Worm (Caenorhabditis elegans) whole organism, late embryonic: ENCODE measurements around the gene K02E11.5.

Experiments used
- C08G9.2 ChIP-seq: sonication (generic microtip); optimal IDR thresholded peaks from 2 replicates; lab custom pipeline; 2016; ENCODE audit warnings: mild to moderate bottlenecking, missing genetic modification characterization, moderate library complexity, missing compliant biosample characterization
- C38D4.7 ChIP-seq: fragments of 200-800 bp; sonication (Bioruptor generic); optimal IDR thresholded peaks from 2 replicates; lab custom pipeline; 2018; ENCODE audit warnings: mild to moderate bottlenecking, missing genetic modification characterization, moderate library complexity, missing compliant biosample characterization
- F13H6.1 ChIP-seq: sonication (generic microtip); optimal IDR thresholded peaks from 2 replicates; lab custom pipeline; 2016; ENCODE audit warnings: missing genetic modification characterization, missing compliant biosample characterization
- K02D7.2 ChIP-seq: sonication (generic microtip); optimal IDR thresholded peaks from 2 replicates; lab custom pipeline; 2017; ENCODE audit warnings: mild to moderate bottlenecking, missing genetic modification characterization, missing compliant biosample characterization
- T23F11.4 ChIP-seq: fragments of 200-800 bp; sonication (Bioruptor generic); optimal IDR thresholded peaks from 2 replicates; lab custom pipeline; 2018; ENCODE audit warnings: mild to moderate bottlenecking, missing genetic modification characterization, missing compliant biosample characterization
- ahr-1 ChIP-seq: sonication (generic microtip); optimal IDR thresholded peaks from 2 replicates; lab custom pipeline; 2016; ENCODE audit warnings: missing genetic modification characterization, missing compliant biosample characterization
- ceh-14 ChIP-seq: sonication (generic microtip); optimal IDR thresholded peaks from 2 replicates; lab custom pipeline; 2016; ENCODE audit warnings: missing genotype, missing genetic modification characterization, missing compliant biosample characterization
- ceh-19 ChIP-seq: fragments of 200-800 bp; sonication (Bioruptor generic); optimal IDR thresholded peaks from 2 replicates; lab custom pipeline; 2018; ENCODE audit warnings: mild to moderate bottlenecking, missing genetic modification characterization, missing compliant biosample characterization
- ceh-24 ChIP-seq: sonication (generic microtip); optimal IDR thresholded peaks from 2 replicates; lab custom pipeline; 2016; ENCODE audit warnings: mild to moderate bottlenecking, missing genetic modification characterization, missing compliant biosample characterization
- ceh-31 ChIP-seq: sonication (generic microtip); optimal IDR thresholded peaks from 2 replicates; lab custom pipeline; 2016; ENCODE audit warnings: missing genetic modification characterization, missing compliant biosample characterization
- ceh-45 ChIP-seq: fragments of 200-800 bp; sonication (Bioruptor generic); IDR thresholded peaks from 2 replicates; pipeline ENCODE4 v1.3.6; 2022; ENCODE audit warnings: missing genetic modification reagents, missing genetic modification characterization, missing compliant biosample characterization
- ceh-6 ChIP-seq: fragments of 200-800 bp; sonication (Bioruptor generic); optimal IDR thresholded peaks from 2 replicates; lab custom pipeline; 2018; ENCODE audit warnings: mild to moderate bottlenecking, missing genetic modification characterization, missing compliant biosample characterization
- ceh-9 ChIP-seq: sonication (generic microtip); optimal IDR thresholded peaks from 2 replicates; lab custom pipeline; 2016; ENCODE audit warnings: mild to moderate bottlenecking, missing genetic modification characterization, inconsistent platforms, missing compliant biosample characterization
- dmd-4 ChIP-seq: sonication (generic microtip); optimal IDR thresholded peaks from 2 replicates; lab custom pipeline; 2016; ENCODE audit warnings: borderline replicate concordance, missing genetic modification characterization, missing compliant biosample characterization
- elt-2 ChIP-seq: sonication (generic microtip); optimal IDR thresholded peaks from 2 replicates; lab custom pipeline; 2016; ENCODE audit warnings: missing genetic modification reagents, missing genetic modification characterization, missing compliant biosample characterization
- ets-4 ChIP-seq: sonication (generic microtip); optimal IDR thresholded peaks from 2 replicates; lab custom pipeline; 2016; ENCODE audit warnings: missing genetic modification characterization, missing compliant biosample characterization
- fkh-6 ChIP-seq: sonication (generic microtip); optimal IDR thresholded peaks from 2 replicates; lab custom pipeline; 2016; ENCODE audit warnings: missing genetic modification characterization, missing compliant biosample characterization
- gmeb-2 ChIP-seq: sonication (generic microtip); optimal IDR thresholded peaks from 2 replicates; lab custom pipeline; 2016; ENCODE audit warnings: missing genetic modification characterization, inconsistent platforms, missing compliant biosample characterization
- hlh-13 ChIP-seq: fragments of 200-800 bp; sonication (Bioruptor generic); optimal IDR thresholded peaks from 2 replicates; lab custom pipeline; 2018; ENCODE audit warnings: mild to moderate bottlenecking, missing genetic modification characterization, missing compliant biosample characterization
- hlh-6 ChIP-seq: sonication (generic microtip); optimal IDR thresholded peaks from 2 replicates; lab custom pipeline; 2016; ENCODE audit warnings: missing genotype, missing genetic modification characterization, missing compliant biosample characterization
- lim-6 ChIP-seq: sonication (generic microtip); optimal IDR thresholded peaks from 2 replicates; lab custom pipeline; 2016; ENCODE audit warnings: missing genetic modification characterization, missing compliant biosample characterization
- lin-11 ChIP-seq: fragments of 200-800 bp; sonication (Bioruptor generic); optimal IDR thresholded peaks from 2 replicates; lab custom pipeline; 2018; ENCODE audit warnings: mild to moderate bottlenecking, missing genetic modification characterization, missing compliant biosample characterization
- mec-3 ChIP-seq: sonication (generic microtip); optimal IDR thresholded peaks from 2 replicates; lab custom pipeline; 2016; ENCODE audit warnings: borderline replicate concordance, missing genetic modification characterization, missing compliant biosample characterization
- nhr-11 ChIP-seq: fragments of 150-350 bp; optimal IDR thresholded peaks from 2 replicates; lab custom pipeline; 2014; ENCODE audit warnings: missing biosample characterization, missing genetic modification characterization
- npax-4 ChIP-seq: sonication (generic microtip); optimal IDR thresholded peaks from 2 replicates; lab custom pipeline; 2016; ENCODE audit warnings: missing genetic modification characterization, missing compliant biosample characterization
- pag-3 ChIP-seq: sonication (generic microtip); optimal IDR thresholded peaks from 2 replicates; lab custom pipeline; 2016; ENCODE audit warnings: missing compliant biosample characterization, missing genetic modification characterization, borderline replicate concordance
- pat-9 ChIP-seq: fragments of 200-800 bp; sonication (Bioruptor generic); optimal IDR thresholded peaks from 2 replicates; lab custom pipeline; 2018; ENCODE audit warnings: mild to moderate bottlenecking, missing genetic modification characterization, moderate library complexity, missing compliant biosample characterization
- pax-1 ChIP-seq: fragments of 150-350 bp; optimal IDR thresholded peaks from 2 replicates; lab custom pipeline; 2014; ENCODE audit warnings: missing biosample characterization, missing genetic modification characterization
- pha-4 ChIP-seq: fragments of 150-350 bp; optimal IDR thresholded peaks from 2 replicates; lab custom pipeline; 2018; ENCODE audit warnings: missing biosample characterization, missing genetic modification reagents, missing genetic modification characterization
- ref-2 ChIP-seq: sonication (generic microtip); optimal IDR thresholded peaks from 2 replicates; lab custom pipeline; 2016; ENCODE audit warnings: missing genetic modification characterization, missing compliant biosample characterization
- rnt-1 ChIP-seq: sonication (generic microtip); optimal IDR thresholded peaks from 2 replicates; lab custom pipeline; 2016; ENCODE audit warnings: missing genetic modification characterization, missing compliant biosample characterization
- sdc-2 ChIP-seq: sonication (generic microtip); optimal IDR thresholded peaks from 2 replicates; lab custom pipeline; 2016; ENCODE audit warnings: missing genotype, missing genetic modification characterization, missing compliant biosample characterization
- sox-2 ChIP-seq: fragments of 200-800 bp; sonication (Bioruptor generic); IDR thresholded peaks from 2 replicates; pipeline ENCODE4 v1.3.6; 2022; ENCODE audit warnings: missing genetic modification reagents, missing genetic modification characterization, missing compliant biosample characterization
- tbx-2 ChIP-seq: sonication (generic microtip); optimal IDR thresholded peaks from 2 replicates; lab custom pipeline; 2016; ENCODE audit warnings: missing genetic modification characterization, missing compliant biosample characterization
- tbx-7 ChIP-seq: sonication (generic microtip); optimal IDR thresholded peaks from 2 replicates; lab custom pipeline; 2016; ENCODE audit warnings: missing genotype, missing genetic modification characterization, missing compliant biosample characterization
- ttx-3 ChIP-seq: sonication (generic microtip); optimal IDR thresholded peaks from 2 replicates; lab custom pipeline; 2016; ENCODE audit warnings: missing genetic modification reagents, missing genetic modification characterization, missing compliant biosample characterization
- unc-3 ChIP-seq, 2 experiments: fragments of 200-800 bp in 1 of 2; sonication (Bioruptor generic) in 1 of 2; sonication (generic microtip) in 1 of 2; conservative IDR thresholded peaks in 1 of 2; optimal IDR thresholded peaks in 1 of 2; 2 replicates each; pipeline versions ENCODE4 v1.3.6 to Lab custom; 2016 to 2022; ENCODE audit warnings: missing compliant biosample characterization in 2 of 2, missing genetic modification characterization in 2 of 2, missing genetic modification reagents in 1 of 2
- zip-5 ChIP-seq: sonication (generic microtip); optimal IDR thresholded peaks from 2 replicates; lab custom pipeline; 2016; ENCODE audit warnings: missing genetic modification characterization, missing compliant biosample characterization
- ztf-16 ChIP-seq: sonication (generic microtip); optimal IDR thresholded peaks from 2 replicates; lab custom pipeline; 2017; ENCODE audit warnings: missing genetic modification characterization, missing compliant biosample characterization

Gene K02E11.5

ce11 chrV:14267326-14267942 lies 15.3 kb downstream of the K02E11.5 start:
- TF ChIP-seq rnt-1 = no peak
- TF ChIP-seq lim-6 (tag; lab: Kevin White, UChicago) = no peak
- no peak for TF ChIP-seq K02D7.2
- TF ChIP-seq lin-11 = no peak
- TF ChIP-seq ceh-19 = no peak
- no peak for TF ChIP-seq hlh-13 (GFP tag; lab: Kevin White, UChicago)
- TF ChIP-seq ceh-31 (tag; lab: Kevin White, UChicago) = no peak
- no peak for TF ChIP-seq elt-2 (tag; lab: Kevin White, UChicago)
- no peak for TF ChIP-seq F13H6.1
- no peak for TF ChIP-seq ceh-45 (GFP tag; lab: Robert Waterston, UW)
- TF ChIP-seq tbx-7 (tag; lab: Kevin White, UChicago) = no peak
- TF ChIP-seq npax-4 = no peak
- no peak for TF ChIP-seq ceh-9 (tag; lab: Kevin White, UChicago)
- no peak for TF ChIP-seq hlh-6 (tag; lab: Kevin White, UChicago)
- no peak for TF ChIP-seq sox-2 (GFP tag; lab: Robert Waterston, UW)
- TF ChIP-seq gmeb-2 (tag; lab: Kevin White, UChicago) = no peak
- TF ChIP-seq ahr-1 (tag; lab: Kevin White, UChicago) = no peak
- TF ChIP-seq ttx-3 (tag; lab: Kevin White, UChicago) = no peak
- no peak for TF ChIP-seq ref-2
- TF ChIP-seq C38D4.7 (GFP tag; lab: Kevin White, UChicago) = no peak

ce11 chrV:14268616-14269015 lies 16.5 kb downstream of the K02E11.5 start, which contains the start of gene F40G12.4:
F40G12.4 (minus strand) TSS chrV:14268716.
- TF ChIP-seq hlh-13 (GFP tag; lab: Kevin White, UChicago) (no peak), pha-4 (tag; lab: Kevin White, UChicago) (no peak), nhr-11 (tag; lab: Kevin White, UChicago) (no peak), sdc-2 (tag; lab: Kevin White, UChicago) (no peak), npax-4 (no peak), elt-2 (tag; lab: Kevin White, UChicago) (no peak), mec-3 (tag; lab: Kevin White, UChicago) (no peak), ztf-16 (tag; lab: Kevin White, UChicago) (no peak), rnt-1 (no peak)

- TF ChIP-seq T23F11.4 (GFP tag; lab: Kevin White, UChicago) (no peak), dmd-4 (tag; lab: Kevin White, UChicago) (no peak), tbx-2 (no peak), C08G9.2 (tag; lab: Kevin White, UChicago) (no peak), ceh-19 (no peak), pax-1 (no peak), ref-2 (no peak), zip-5 (no peak), ztf-16 (tag; lab: Kevin White, UChicago) (no peak), pat-9 (tag; lab: Kevin White, UChicago) (no peak), ets-4 (tag; lab: Kevin White, UChicago) (no peak), hlh-6 (tag; lab: Kevin White, UChicago) (no peak), F13H6.1 (no peak)
These were observed 18.6 kb downstream of the K02E11.5 start, which contains the start of gene F40G12.5 for ce11 chrV:14270729-14271128. F40G12.5 (minus strand) TSS chrV:14270829.

ce11 chrV:14273019-14273418 lies 20.9 kb downstream of the K02E11.5 start, which contains the start of gene F40G12.6:
F40G12.6 (minus strand) TSS chrV:14273119.
- TF ChIP-seq tbx-2 (no peak), pax-1 (no peak), pag-3 (tag; lab: Kevin White, UChicago) (no peak), fkh-6 (tag; lab: Kevin White, UChicago) (no peak), pat-9 (tag; lab: Kevin White, UChicago) (no peak), zip-5 (no peak), ceh-9 (tag; lab: Kevin White, UChicago) (no peak), ceh-31 (tag; lab: Kevin White, UChicago) (no peak), mec-3 (tag; lab: Kevin White, UChicago) (no peak), ceh-14 (tag; lab: Kevin White, UChicago) (no peak), ceh-24 (tag; lab: Kevin White, UChicago) (no peak), dmd-4 (tag; lab: Kevin White, UChicago) (no peak), ceh-6 (GFP tag; lab: Kevin White, UChicago) (no peak), rnt-1 (no peak), ets-4 (tag; lab: Kevin White, UChicago) (no peak), unc-3 (GFP tag; conservative IDR thresholded peaks at IDR 0.05; lab: Robert Waterston, UW) (no peak), unc-3 (tag; optimal IDR thresholded peaks at IDR 0.05; lab: Kevin White, UChicago) (no peak), hlh-6 (tag; lab: Kevin White, UChicago) (no peak), ceh-45 (GFP tag; lab: Robert Waterston, UW) (no peak)
